Worm (Caenorhabditis elegans): Measurements from ENCODE around the gene cest-10.

cest-10 gene

DNA sequence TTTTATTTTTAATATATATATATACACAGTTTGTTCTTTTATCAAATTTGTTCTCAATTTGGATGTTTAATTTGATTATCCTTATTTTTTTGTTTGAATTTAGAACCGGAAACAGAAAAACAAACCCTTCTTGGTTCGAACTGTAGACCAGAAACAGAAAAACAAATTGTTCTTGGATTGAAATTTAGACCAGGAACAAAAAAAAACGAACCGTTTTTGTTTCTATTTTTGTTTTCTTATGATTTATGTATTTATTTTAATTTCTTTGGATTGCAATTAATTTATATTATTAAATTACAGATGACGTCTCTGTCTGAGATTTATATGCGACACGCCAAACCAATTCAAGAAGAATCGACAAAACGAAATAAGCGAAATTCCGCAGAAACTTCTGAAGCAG, 5.0 kb upstream of the cest-10 start, which contains the start of gene C42D4.19:
C42D4.19 (plus strand) TSS at position 301 of the 400 bp plus-strand sequence.
- no peak for TF ChIP-seq flt-1 (GFP tag; IDR thresholded peaks at IDR 0.05)
- TF ChIP-seq cog-1 (tag; optimal IDR thresholded peaks at IDR 0.05): no peak
- TF ChIP-seq klf-2 (GFP tag; conservative IDR thresholded peaks at IDR 0.05): no peak
- no peak for TF ChIP-seq ztf-29 (GFP tag; IDR thresholded peaks at IDR 0.05)

DNA sequence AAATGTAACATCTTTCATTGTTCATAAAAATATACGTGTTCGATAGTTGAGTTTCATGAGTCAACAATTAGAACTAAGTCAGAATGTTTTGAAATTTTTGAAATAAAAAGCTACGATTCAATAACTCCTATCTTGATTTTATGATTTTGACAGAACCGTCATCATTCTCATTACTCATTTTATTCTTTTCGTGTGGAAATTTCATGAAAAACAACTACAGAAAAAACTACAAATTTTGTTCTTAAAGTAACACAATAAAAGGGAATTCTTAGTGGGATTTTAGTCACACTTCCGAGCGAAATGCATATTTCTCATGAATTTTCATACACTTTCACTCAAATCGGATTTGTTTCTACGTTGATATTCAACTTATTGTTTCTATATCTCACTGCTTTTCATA, 3.5 kb upstream of the cest-10 start, which contains the start of gene str-44:
str-44 (plus strand) TSS at position 301 of the 400 bp plus-strand sequence.
- TF ChIP-seq ztf-29 (GFP tag; IDR thresholded peaks at IDR 0.05) (no peak), ref-1 (GFP tag; conservative IDR thresholded peaks at IDR 0.05) (no peak), klf-2 (GFP tag; conservative IDR thresholded peaks at IDR 0.05) (no peak), tab-1 (GFP tag; IDR thresholded peaks at IDR 0.05) (no peak), ztf-23 (GFP tag; IDR thresholded peaks at IDR 0.05) (no peak), flt-1 (GFP tag; IDR thresholded peaks at IDR 0.05) (no peak), cog-1 (tag; optimal IDR thresholded peaks at IDR 0.05) (no peak), med-1 (GFP tag; optimal IDR thresholded peaks at IDR 0.05; ENCODE audit: insufficient read depth) (no peak), T22C8.4 (GFP tag; IDR thresholded peaks at IDR 0.05) (no peak)

DNA sequence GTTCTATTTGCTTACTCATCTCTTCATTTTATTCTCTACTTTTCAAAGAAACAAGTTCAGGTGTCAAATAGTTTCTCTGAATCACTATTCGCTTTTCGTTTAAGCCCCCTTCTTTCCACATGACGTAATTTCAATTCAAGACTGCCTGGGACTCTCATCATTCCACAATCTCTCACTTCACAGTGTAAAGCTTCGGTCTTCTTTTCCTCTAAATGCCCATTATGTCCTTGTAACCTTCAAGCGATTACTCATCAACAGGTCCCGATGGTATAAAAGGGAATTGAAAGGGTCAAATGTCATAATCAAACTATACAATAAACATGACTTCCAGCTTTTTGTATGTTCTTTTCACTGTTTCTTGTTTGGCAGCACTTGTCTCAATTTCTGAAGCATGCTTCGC, 1.4 kb upstream of the cest-10 start, which contains the start of gene C42D4.3:
C42D4.3 (plus strand) TSS at position 298 of the 400 bp plus-strand sequence.
- TF ChIP-seq tab-1 (GFP tag; IDR thresholded peaks at IDR 0.05) (no peak), cog-1 (tag; optimal IDR thresholded peaks at IDR 0.05) (no peak)

DNA sequence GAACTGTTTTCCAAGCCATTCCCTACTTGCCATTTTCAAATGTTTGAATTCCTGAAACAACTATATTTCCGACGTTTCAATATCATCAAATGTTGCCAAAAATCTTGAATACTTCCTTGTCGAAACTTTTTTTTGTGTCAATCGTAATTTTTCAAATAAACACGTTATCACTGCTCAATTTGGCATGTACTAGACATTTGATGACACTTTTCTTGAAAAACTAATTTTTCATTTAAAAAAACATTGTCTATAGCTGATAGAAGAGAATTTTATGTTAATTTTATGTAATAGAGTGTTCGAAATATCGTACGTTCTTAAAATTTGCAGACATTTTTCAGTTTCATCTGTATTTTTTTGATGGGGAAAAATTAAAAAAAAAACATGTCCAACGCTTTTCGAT, 2.5 kb downstream of the cest-10 start:
- TF ChIP-seq ref-1 (GFP tag; conservative IDR thresholded peaks at IDR 0.05) (no peak), med-1 (GFP tag; optimal IDR thresholded peaks at IDR 0.05; ENCODE audit: insufficient read depth) (no peak), tab-1 (GFP tag; IDR thresholded peaks at IDR 0.05) (no peak), ztf-23 (GFP tag; IDR thresholded peaks at IDR 0.05) (no peak), flt-1 (GFP tag; IDR thresholded peaks at IDR 0.05) (no peak), klf-2 (GFP tag; conservative IDR thresholded peaks at IDR 0.05) (no peak), cog-1 (tag; optimal IDR thresholded peaks at IDR 0.05) (no peak), ztf-29 (GFP tag; IDR thresholded peaks at IDR 0.05) (no peak), T22C8.4 (GFP tag; IDR thresholded peaks at IDR 0.05) (no peak)

DNA sequence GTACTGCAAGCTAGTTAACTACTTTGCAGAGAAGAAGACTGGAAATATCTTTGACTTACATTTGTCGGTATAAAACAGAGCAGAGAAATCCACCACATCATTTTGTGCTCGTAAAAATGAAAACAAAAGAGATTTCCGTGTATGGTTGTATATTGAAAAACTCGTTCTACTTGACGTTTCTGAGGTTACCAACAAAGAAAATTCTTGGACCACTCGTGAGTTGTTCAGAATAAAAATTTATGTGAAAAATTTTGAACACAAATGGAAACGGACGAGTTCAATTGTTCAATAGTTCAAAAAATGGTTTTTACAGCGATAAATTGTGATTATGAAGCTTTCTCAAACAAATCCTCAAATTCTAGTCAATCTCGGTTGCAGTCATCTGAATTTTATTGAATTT, 4.2 kb downstream of the cest-10 start, which contains the start of gene clec-179:
clec-179 (minus strand) TSS at position 101 of the 400 bp plus-strand sequence.
- TF ChIP-seq med-1 (GFP tag; optimal IDR thresholded peaks at IDR 0.05; ENCODE audit: insufficient read depth) (no peak), tab-1 (GFP tag; IDR thresholded peaks at IDR 0.05) (no peak), ref-1 (GFP tag; conservative IDR thresholded peaks at IDR 0.05) (no peak), ztf-29 (GFP tag; IDR thresholded peaks at IDR 0.05) (no peak), flt-1 (GFP tag; IDR thresholded peaks at IDR 0.05) (no peak), klf-2 (GFP tag; conservative IDR thresholded peaks at IDR 0.05) (no peak), ztf-23 (GFP tag; IDR thresholded peaks at IDR 0.05) (no peak), cog-1 (tag; optimal IDR thresholded peaks at IDR 0.05) (no peak), T22C8.4 (GFP tag; IDR thresholded peaks at IDR 0.05) (no peak)

DNA sequence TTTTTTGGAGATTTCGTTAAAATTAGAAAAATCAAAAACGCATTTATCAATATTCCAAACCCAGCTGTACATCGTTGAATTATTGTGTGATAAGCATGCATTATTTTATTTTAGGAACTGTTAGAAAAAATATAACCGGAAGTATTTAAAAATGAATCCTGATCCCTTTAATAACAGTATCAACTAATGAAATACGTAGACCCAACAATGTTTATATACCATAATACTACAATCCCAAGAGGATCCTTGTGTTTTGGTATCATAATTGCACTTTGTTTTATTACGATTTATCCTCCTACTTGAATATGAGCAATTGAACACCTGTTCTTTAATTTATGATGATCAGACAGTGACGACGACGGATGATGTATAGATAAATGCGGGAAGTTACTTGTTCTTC, 6.4 kb downstream of the cest-10 start, which contains the start of gene str-249:
str-249 (minus strand) TSS at position 101 of the 400 bp plus-strand sequence.
- no peak for TF ChIP-seq ztf-29 (GFP tag; IDR thresholded peaks at IDR 0.05)
- no peak for TF ChIP-seq cog-1 (tag; optimal IDR thresholded peaks at IDR 0.05)
- TF ChIP-seq ref-1 (GFP tag; conservative IDR thresholded peaks at IDR 0.05): no peak
- TF ChIP-seq med-1 (GFP tag; optimal IDR thresholded peaks at IDR 0.05; ENCODE audit: insufficient read depth): no peak
- TF ChIP-seq flt-1 (GFP tag; IDR thresholded peaks at IDR 0.05): no peak
- TF ChIP-seq klf-2 (GFP tag; conservative IDR thresholded peaks at IDR 0.05): no peak
- no peak for TF ChIP-seq ztf-23 (GFP tag; IDR thresholded peaks at IDR 0.05)
- TF ChIP-seq T22C8.4 (GFP tag; IDR thresholded peaks at IDR 0.05): no peak
- TF ChIP-seq tab-1 (GFP tag; IDR thresholded peaks at IDR 0.05): no peak

DNA sequence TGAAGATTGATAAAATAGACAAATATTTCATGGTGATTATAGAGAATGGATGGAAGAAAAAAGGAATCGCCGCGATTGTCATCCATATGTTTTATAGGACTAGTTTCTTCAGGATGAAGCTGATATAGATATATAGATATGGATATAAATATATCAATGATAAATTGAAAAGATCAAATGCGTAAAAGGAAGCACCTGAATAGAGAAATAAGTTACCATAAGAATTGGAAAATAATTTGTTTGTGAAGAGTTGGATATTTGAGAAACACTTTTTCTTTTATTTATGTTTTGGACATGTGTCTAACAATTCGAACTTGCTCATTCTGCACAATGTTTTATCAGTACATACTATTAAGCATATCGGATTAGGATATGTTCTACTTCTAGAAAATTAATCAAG, 7.7 kb downstream of the cest-10 start, which contains the start of gene C42D4.13:
C42D4.13 (minus strand) TSS at position 101 of the 400 bp plus-strand sequence.
- TF ChIP-seq tab-1 (GFP tag; IDR thresholded peaks at IDR 0.05) (no peak), ztf-29 (GFP tag; IDR thresholded peaks at IDR 0.05) (no peak), klf-2 (GFP tag; conservative IDR thresholded peaks at IDR 0.05) (no peak)

DNA sequence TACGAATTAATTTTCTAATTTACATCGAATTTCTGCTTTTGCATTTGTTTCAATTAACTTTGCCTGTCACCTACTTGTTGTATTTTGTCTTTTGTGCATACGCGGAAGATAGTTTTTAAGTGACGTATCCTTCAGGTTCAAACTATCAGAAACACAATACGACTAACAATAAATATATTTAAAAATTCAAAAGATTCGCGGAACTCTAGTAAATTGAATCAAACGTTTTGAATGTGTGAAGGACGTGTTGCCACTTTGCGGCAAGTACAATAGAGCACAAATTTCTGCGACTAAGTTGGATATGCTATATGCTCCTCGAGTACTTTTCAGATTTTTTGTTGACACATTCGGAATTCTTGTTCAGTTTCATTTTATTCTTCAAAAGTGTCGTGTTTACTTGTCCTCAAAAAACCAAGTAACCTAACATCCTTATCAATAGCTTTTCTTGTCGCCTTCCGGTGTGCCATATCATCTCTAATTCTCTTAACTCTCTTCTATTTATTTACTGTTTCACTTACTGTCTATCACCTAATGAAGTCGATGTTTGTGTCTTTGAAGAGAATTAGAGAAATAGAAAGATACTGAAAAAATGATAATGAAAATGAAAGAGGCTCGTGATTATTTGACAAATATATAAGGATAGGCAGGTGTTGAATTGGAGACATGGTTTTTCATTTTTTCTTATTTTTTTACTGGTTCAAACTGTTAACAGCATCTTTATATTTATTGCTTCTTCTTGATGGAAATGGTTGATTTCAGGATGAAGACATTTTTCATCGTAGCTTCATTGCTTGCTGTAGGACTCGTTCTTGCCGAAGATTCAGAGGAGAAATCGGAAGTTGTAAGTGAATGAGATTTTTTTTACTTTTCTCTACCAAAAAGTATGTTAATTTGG, 8.4 kb downstream of the cest-10 start, which contains the start of gene srlf-7:
srlf-7 (plus strand) TSS at position 760 of the 895 bp plus-strand sequence.
- no peak for TF ChIP-seq ztf-23 (GFP tag; IDR thresholded peaks at IDR 0.05)
- TF ChIP-seq flt-1 (GFP tag; IDR thresholded peaks at IDR 0.05): no peak
- TF ChIP-seq T22C8.4 (GFP tag; IDR thresholded peaks at IDR 0.05): no peak
- TF ChIP-seq ztf-29 (GFP tag; IDR thresholded peaks at IDR 0.05): no peak
- no peak for TF ChIP-seq tab-1 (GFP tag; IDR thresholded peaks at IDR 0.05)
- no peak for TF ChIP-seq klf-2 (GFP tag; conservative IDR thresholded peaks at IDR 0.05)
- TF ChIP-seq med-1 (GFP tag; optimal IDR thresholded peaks at IDR 0.05; ENCODE audit: insufficient read depth): no peak
- TF ChIP-seq cog-1 (tag; optimal IDR thresholded peaks at IDR 0.05): no peak

DNA sequence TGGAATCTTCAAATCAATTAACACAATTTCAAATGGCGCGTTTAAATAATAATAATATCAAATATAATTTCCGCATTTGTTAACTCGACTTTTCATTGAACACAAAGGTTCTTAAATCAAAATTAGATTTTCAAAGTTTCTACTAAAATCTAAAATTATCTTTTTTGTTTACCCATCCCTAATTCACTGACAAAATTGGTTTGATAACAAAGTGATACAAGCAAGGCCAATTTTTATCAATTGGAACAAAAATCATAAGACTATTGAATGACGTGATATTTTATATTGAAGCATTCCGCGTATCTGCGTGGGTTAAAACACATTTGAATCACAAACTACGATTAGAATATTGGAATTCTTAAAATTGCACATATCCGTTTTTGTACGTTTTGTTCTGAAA, 10.1 kb downstream of the cest-10 start:
- TF ChIP-seq ref-1 (GFP tag; conservative IDR thresholded peaks at IDR 0.05): no peak
- TF ChIP-seq tab-1 (GFP tag; IDR thresholded peaks at IDR 0.05): no peak
- TF ChIP-seq flt-1 (GFP tag; IDR thresholded peaks at IDR 0.05): no peak
- TF ChIP-seq klf-2 (GFP tag; conservative IDR thresholded peaks at IDR 0.05): no peak
- TF ChIP-seq cog-1 (tag; optimal IDR thresholded peaks at IDR 0.05): no peak
- TF ChIP-seq ztf-29 (GFP tag; IDR thresholded peaks at IDR 0.05): no peak
- TF ChIP-seq med-1 (GFP tag; optimal IDR thresholded peaks at IDR 0.05; ENCODE audit: insufficient read depth): no peak
- no peak for TF ChIP-seq T22C8.4 (GFP tag; IDR thresholded peaks at IDR 0.05)
- TF ChIP-seq ztf-23 (GFP tag; IDR thresholded peaks at IDR 0.05): no peak
